Worm (Caenorhabditis elegans): Measurements from ENCODE around the gene Y75B8A.63.
A peak's percentile ranks its signal among the peaks of the same experiment; 100 is the strongest.

Gene Y75B8A.63

ce11 chrIII:12333445-12333844 lies 5.7 kb downstream of the Y75B8A.63 start, which contains the start of gene zip-1:
Gene zip-1, plus strand, starts transcription at chrIII:12333745.
- no peak for TF ChIP-seq W03F9.2 (tag; optimal IDR thresholded peaks at IDR 0.05)

- TF ChIP-seq W03F9.2 (tag; optimal IDR thresholded peaks at IDR 0.05) (no peak), him-1 (tag; optimal IDR thresholded peaks at IDR 0.05) (no peak), dao-5 (tag; optimal IDR thresholded peaks at IDR 0.05) (no peak)
These were observed 6.5 kb downstream of the Y75B8A.63 start for ce11 chrIII:12334268-12334667.

ce11 chrIII:12335400-12335994 lies 7.8 kb downstream of the Y75B8A.63 start:
- peak; percentile 1 for TF ChIP-seq W03F9.2 (tag; optimal IDR thresholded peaks at IDR 0.05)
- no peak for TF ChIP-seq dao-5 (tag; optimal IDR thresholded peaks at IDR 0.05)

ce11 chrIII:12344940-12345339 lies 17.2 kb downstream of the Y75B8A.63 start:
- TF ChIP-seq him-1 (tag; optimal IDR thresholded peaks at IDR 0.05) = no peak
- TF ChIP-seq dao-5 (tag; optimal IDR thresholded peaks at IDR 0.05) = no peak
- TF ChIP-seq W03F9.2 (tag; optimal IDR thresholded peaks at IDR 0.05) = no peak

- TF ChIP-seq W03F9.2 (tag; optimal IDR thresholded peaks at IDR 0.05) = no peak
- TF ChIP-seq dao-5 (tag; optimal IDR thresholded peaks at IDR 0.05) = no peak
These were observed 21.3 kb downstream of the Y75B8A.63 start for ce11 chrIII:12349027-12349426.

- TF ChIP-seq him-1 (tag; optimal IDR thresholded peaks at IDR 0.05) (peak; percentile 58), W03F9.2 (tag; optimal IDR thresholded peaks at IDR 0.05) (peak; percentile 94), dao-5 (tag; optimal IDR thresholded peaks at IDR 0.05) (no peak)
These were observed 23.6 kb downstream of the Y75B8A.63 start, which contains the start of the genes pph-4.1 and Y75B8A.31 for ce11 chrIII:12351301-12351700. Gene pph-4.1, minus strand, starts transcription at chrIII:12351336. Gene Y75B8A.31, plus strand, starts transcription at chrIII:12351642.

ce11 chrIII:12356588-12356987 lies 28.8 kb downstream of the Y75B8A.63 start:
- no peak for TF ChIP-seq him-1 (tag; optimal IDR thresholded peaks at IDR 0.05)
- TF ChIP-seq dao-5 (tag; optimal IDR thresholded peaks at IDR 0.05) = no peak
- no peak for TF ChIP-seq W03F9.2 (tag; optimal IDR thresholded peaks at IDR 0.05)

ce11 chrIII:12358461-12358860 lies 30.7 kb downstream of the Y75B8A.63 start, which contains the start of gene Y75B8A.32:
Gene Y75B8A.32, minus strand, starts transcription at chrIII:12358561.
- no peak for TF ChIP-seq him-1 (tag; optimal IDR thresholded peaks at IDR 0.05)
- no peak for TF ChIP-seq W03F9.2 (tag; optimal IDR thresholded peaks at IDR 0.05)
- TF ChIP-seq dao-5 (tag; optimal IDR thresholded peaks at IDR 0.05) = no peak

ce11 chrIII:12359265-12359664 lies 31.5 kb downstream of the Y75B8A.63 start, which contains the start of gene Y75B8A.34:
Gene Y75B8A.34, plus strand, starts transcription at chrIII:12359565.
- no peak for TF ChIP-seq him-1 (tag; optimal IDR thresholded peaks at IDR 0.05)
- TF ChIP-seq dao-5 (tag; optimal IDR thresholded peaks at IDR 0.05) = no peak
- no peak for TF ChIP-seq W03F9.2 (tag; optimal IDR thresholded peaks at IDR 0.05)

ce11 chrIII:12366989-12367557 lies 39.3 kb downstream of the Y75B8A.63 start, which contains the start of gene Y75B8A.33:
Gene Y75B8A.33, minus strand, starts transcription at chrIII:12367373.
- TF ChIP-seq W03F9.2 (tag; optimal IDR thresholded peaks at IDR 0.05) = no peak
- TF ChIP-seq him-1 (tag; optimal IDR thresholded peaks at IDR 0.05) = no peak
- no peak for TF ChIP-seq dao-5 (tag; optimal IDR thresholded peaks at IDR 0.05)

- TF ChIP-seq dao-5 (tag; optimal IDR thresholded peaks at IDR 0.05) (no peak), W03F9.2 (tag; optimal IDR thresholded peaks at IDR 0.05) (no peak)
These were observed 40.1 kb downstream of the Y75B8A.63 start for ce11 chrIII:12367891-12368290.

- TF ChIP-seq him-1 (tag; optimal IDR thresholded peaks at IDR 0.05) = no peak
- TF ChIP-seq dao-5 (tag; optimal IDR thresholded peaks at IDR 0.05) = no peak
- TF ChIP-seq W03F9.2 (tag; optimal IDR thresholded peaks at IDR 0.05) = no peak
These were observed 40.9 kb downstream of the Y75B8A.63 start, which contains the start of gene his-72 for ce11 chrIII:12368462-12369306. Gene his-72, minus strand, starts transcription at chrIII:12369050.

- TF ChIP-seq him-1 (tag; optimal IDR thresholded peaks at IDR 0.05) (no peak), dao-5 (tag; optimal IDR thresholded peaks at IDR 0.05) (no peak), W03F9.2 (tag; optimal IDR thresholded peaks at IDR 0.05) (no peak)
These were observed 41.7 kb downstream of the Y75B8A.63 start for ce11 chrIII:12369476-12369875.

ce11 chrIII:12370011-12370506 lies 42.3 kb downstream of the Y75B8A.63 start, which contains the start of gene rpt-6:
Gene rpt-6, plus strand, starts transcription at chrIII:12370456.
- TF ChIP-seq dao-5 (tag; optimal IDR thresholded peaks at IDR 0.05) = no peak
- TF ChIP-seq W03F9.2 (tag; optimal IDR thresholded peaks at IDR 0.05) = peak; percentile 57
- no peak for TF ChIP-seq him-1 (tag; optimal IDR thresholded peaks at IDR 0.05)
